Worm (Caenorhabditis elegans): Measurements from ENCODE around the gene max-1.
A peak's percentile ranks its signal among the peaks of the same experiment; 100 is the strongest.

max-1 gene

ce11 chrV:13082442-13083126 is 37.4 kb downstream of the max-1 start, which contains the start of gene C34B4.2 (continued):
- TF ChIP-seq nhr-19 (GFP tag; conservative IDR thresholded peaks at IDR 0.05): peak; percentile 92
- peak; percentile 25 for TF ChIP-seq nhr-11 (tag; optimal IDR thresholded peaks at IDR 0.05)
- no peak for TF ChIP-seq vab-15 (tag; optimal IDR thresholded peaks at IDR 0.05)
- no peak for TF ChIP-seq tlp-1 (tag; optimal IDR thresholded peaks at IDR 0.05)
- no peak for TF ChIP-seq ceh-90 (tag; optimal IDR thresholded peaks at IDR 0.05)
- no peak for TF ChIP-seq sup-37 (GFP tag; optimal IDR thresholded peaks at IDR 0.05)
- TF ChIP-seq nhr-71 (tag; optimal IDR thresholded peaks at IDR 0.05): peak; percentile 93
- no peak for TF ChIP-seq ceh-8 (GFP tag; optimal IDR thresholded peaks at IDR 0.05)
- no peak for TF ChIP-seq alr-1 (tag; optimal IDR thresholded peaks at IDR 0.05; ENCODE audit: borderline replicate concordance)
- peak; percentile 85 for TF ChIP-seq rnt-1 (tag; optimal IDR thresholded peaks at IDR 0.05)
- no peak for TF ChIP-seq hlh-17 (GFP tag; optimal IDR thresholded peaks at IDR 0.05; ENCODE audit: borderline replicate concordance)
- TF ChIP-seq C04F5.9 (tag; optimal IDR thresholded peaks at IDR 0.05): no peak
- no peak for TF ChIP-seq snpc-4 (tag; optimal IDR thresholded peaks at IDR 0.05)
- TF ChIP-seq F16B12.6 (tag; optimal IDR thresholded peaks at IDR 0.05): no peak
- peak; percentile 88 for TF ChIP-seq nhr-77 (tag; optimal IDR thresholded peaks at IDR 0.05)
- peak; percentile 59 for TF ChIP-seq nhr-90 (tag; optimal IDR thresholded peaks at IDR 0.05; ENCODE audit: poor library complexity)
- TF ChIP-seq nhr-84 (tag; optimal IDR thresholded peaks at IDR 0.05): no peak
- TF ChIP-seq fkh-8 (tag; optimal IDR thresholded peaks at IDR 0.05): peak; percentile 8
- peak; percentile 71 for TF ChIP-seq lin-39 (tag; optimal IDR thresholded peaks at IDR 0.05)
- peak; percentile 64 for TF ChIP-seq swsn-7 (tag; optimal IDR thresholded peaks at IDR 0.05)
- TF ChIP-seq snu-23 (GFP tag; optimal IDR thresholded peaks at IDR 0.05): peak; percentile 68
- TF ChIP-seq ceh-88 (GFP tag; IDR thresholded peaks at IDR 0.05): no peak; the same call in 1 of the 2 replicates
- TF ChIP-seq lin-14 (GFP tag; optimal IDR thresholded peaks at IDR 0.05): peak; percentile 90
- TF ChIP-seq mdl-1 (tag; optimal IDR thresholded peaks at IDR 0.05): peak in 1 of 2 experiments; percentile 79
- peak; percentile 84 for TF ChIP-seq pax-3 (tag; optimal IDR thresholded peaks at IDR 0.05)
- TF ChIP-seq fkh-10 (GFP tag; optimal IDR thresholded peaks at IDR 0.05): peak; percentile 27
- peak; percentile 83 for TF ChIP-seq nhr-20 (tag; optimal IDR thresholded peaks at IDR 0.05)
- TF ChIP-seq zag-1 (tag; optimal IDR thresholded peaks at IDR 0.05): no peak
- TF ChIP-seq pqm-1 (tag; optimal IDR thresholded peaks at IDR 0.05): no peak
- TF ChIP-seq unc-86 (tag; optimal IDR thresholded peaks at IDR 0.05): no peak
- peak; percentile 67 for TF ChIP-seq ztf-4 (tag; optimal IDR thresholded peaks at IDR 0.05)
- TF ChIP-seq lin-15B (tag; optimal IDR thresholded peaks at IDR 0.05): no peak
- peak; percentile 57 for TF ChIP-seq nhr-47 (tag; optimal IDR thresholded peaks at IDR 0.05)

ce11 chrV:13081197-13081747 is 38.7 kb downstream of the max-1 start:
- TF ChIP-seq swsn-7 (tag; optimal IDR thresholded peaks at IDR 0.05) (peak; percentile 1), dpl-1 (GFP tag; optimal IDR thresholded peaks at IDR 0.05) (peak in 1 of 3 experiments; percentile 64), ztf-4 (tag; optimal IDR thresholded peaks at IDR 0.05) (peak; percentile 69), lir-3 (tag; optimal IDR thresholded peaks at IDR 0.05; ENCODE audit: poor library complexity) (peak; percentile 45), elt-2 (tag; optimal IDR thresholded peaks at IDR 0.05) (peak; percentile 62), tlp-1 (tag; optimal IDR thresholded peaks at IDR 0.05) (no peak), nhr-19 (GFP tag; conservative IDR thresholded peaks at IDR 0.05) (peak; percentile 97), lin-14 (GFP tag; optimal IDR thresholded peaks at IDR 0.05) (peak; percentile 96), unc-62 (GFP tag; optimal IDR thresholded peaks at IDR 0.05) (peak; percentile 24), nhr-20 (tag; optimal IDR thresholded peaks at IDR 0.05) (peak; percentile 99), ceh-82 (tag; optimal IDR thresholded peaks at IDR 0.05) (peak in 2 of 3 experiments; percentile 2 to 25), ces-1 (GFP tag; optimal IDR thresholded peaks at IDR 0.05) (no peak), mab-9 (GFP tag; IDR thresholded peaks at IDR 0.05) (no peak), lsy-2 (tag; optimal IDR thresholded peaks at IDR 0.05) (peak; percentile 57 to 73), unc-130 (tag; optimal IDR thresholded peaks at IDR 0.05) (peak; percentile 6), nhr-90 (tag; optimal IDR thresholded peaks at IDR 0.05; ENCODE audit: poor library complexity) (peak; percentile 94), nhr-71 (tag; optimal IDR thresholded peaks at IDR 0.05) (peak; percentile 97), blmp-1 (tag; optimal IDR thresholded peaks at IDR 0.05) (peak; percentile 93), mdl-1 (tag; optimal IDR thresholded peaks at IDR 0.05) (peak; percentile 34 to 84), unc-98 (GFP tag; IDR thresholded peaks at IDR 0.05) (no peak), efl-1 (optimal IDR thresholded peaks at IDR 0.05) (peak in 1 of 2 experiments; percentile 26), efl-1 (GFP tag; optimal IDR thresholded peaks at IDR 0.05 in 1 of 2) (peak in 1 of 2 experiments; percentile 89), nhr-85 (tag) (peak; percentile 100), fkh-4 (tag; optimal IDR thresholded peaks at IDR 0.05; ENCODE audit: borderline replicate concordance) (no peak), nhr-77 (tag; optimal IDR thresholded peaks at IDR 0.05) (peak; percentile 36), irx-1 (tag; optimal IDR thresholded peaks at IDR 0.05) (peak; percentile 87), nhr-11 (tag; optimal IDR thresholded peaks at IDR 0.05) (peak; percentile 47)

All from whole organism, L1 larva.